Worm (Caenorhabditis elegans): Measurements from ENCODE around the gene pals-33.

pals-33 gene

DNA sequence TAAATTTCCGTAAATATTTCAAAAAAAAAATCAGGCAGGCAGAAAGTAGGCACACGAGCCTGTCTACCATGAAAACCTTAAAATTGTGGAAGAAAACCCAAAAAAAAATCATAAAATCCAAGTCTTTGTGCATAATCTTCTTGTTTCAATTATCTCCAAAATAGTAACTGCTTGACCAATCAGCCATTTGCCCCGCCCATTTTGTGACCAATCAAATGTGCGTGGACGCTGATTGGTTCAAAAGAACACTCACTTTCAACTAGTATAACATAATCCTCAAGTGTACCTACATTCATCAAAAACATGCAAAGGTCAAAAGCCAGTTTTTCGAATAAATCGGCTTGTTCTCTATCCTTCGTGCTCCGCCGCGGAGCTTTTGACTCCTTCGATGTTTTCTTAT is 5.3 kb downstream of the pals-33 start:
- TF ChIP-seq hnd-1 (tag; optimal IDR thresholded peaks at IDR 0.05) (no peak), B0310.2 (tag; optimal IDR thresholded peaks at IDR 0.05) (no peak), F13C5.2 (tag; optimal IDR thresholded peaks at IDR 0.05) (no peak), ama-1 (optimal IDR thresholded peaks at IDR 0.05) (no peak), pes-1 (GFP tag; IDR thresholded peaks at IDR 0.05) (no peak)

DNA sequence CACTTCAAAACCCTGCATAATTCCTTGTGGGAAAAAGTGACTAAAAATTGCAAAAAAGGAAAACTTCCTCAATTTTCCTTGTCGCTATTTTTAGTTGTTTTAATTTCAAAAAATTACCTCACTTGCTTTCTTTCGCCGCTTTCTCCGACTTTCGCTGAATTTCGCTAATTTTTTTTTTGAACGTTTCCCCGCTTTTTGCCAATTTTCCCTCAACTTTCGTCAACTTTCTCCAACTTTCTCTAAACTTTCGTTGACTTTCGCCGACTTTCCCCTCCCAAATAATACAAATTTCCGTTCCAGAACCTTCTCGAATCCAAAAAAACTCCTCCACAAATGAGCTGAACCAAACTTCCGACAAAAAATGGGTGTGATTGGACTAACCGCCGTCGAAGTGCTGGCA is 9.4 kb downstream of the pals-33 start, which contains the start of gene W08A12.3:
TSS of gene W08A12.3 (plus strand) at position 301 of the 400 bp plus-strand sequence.
- TF ChIP-seq ceh-36 (tag; optimal IDR thresholded peaks at IDR 0.05) (no peak), tbx-37 (GFP tag; conservative IDR thresholded peaks at IDR 0.05) (no peak), ets-7 (tag; optimal IDR thresholded peaks at IDR 0.05) (no peak), B0310.2 (tag; optimal IDR thresholded peaks at IDR 0.05) (no peak), pes-1 (GFP tag; IDR thresholded peaks at IDR 0.05) (no peak), hnd-1 (tag; optimal IDR thresholded peaks at IDR 0.05) (no peak), F13C5.2 (tag; optimal IDR thresholded peaks at IDR 0.05) (no peak), ama-1 (optimal IDR thresholded peaks at IDR 0.05) (no peak), flt-1 (GFP tag; IDR thresholded peaks at IDR 0.05) (no peak), hmg-4 (GFP tag; optimal IDR thresholded peaks at IDR 0.05) (no peak), ceh-13 (GFP tag; optimal IDR thresholded peaks at IDR 0.05) (no peak), sea-1 (GFP tag; conservative IDR thresholded peaks at IDR 0.05) (no peak)

DNA sequence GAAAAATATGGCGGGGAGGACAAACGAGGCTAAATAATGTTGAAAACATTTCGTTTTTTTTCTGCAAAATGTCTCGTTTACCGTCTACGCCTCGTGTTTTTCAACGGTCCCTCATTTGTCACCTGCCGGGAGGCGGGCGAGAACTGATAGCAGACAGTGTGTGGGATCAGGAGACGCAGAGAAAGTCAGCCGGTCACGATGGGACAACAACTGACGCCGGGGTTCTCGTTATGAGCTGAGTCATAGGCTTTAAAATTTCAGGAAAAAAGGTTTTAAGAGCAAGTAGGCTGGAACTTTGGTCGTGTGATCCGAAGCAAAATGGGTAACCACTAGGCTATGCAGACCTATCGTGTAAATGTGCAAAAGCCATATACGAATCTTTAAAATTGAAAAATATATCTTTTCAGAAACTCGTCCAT is 12.6 kb downstream of the pals-33 start, which contains the start of gene W08A12.2:
TSS of gene W08A12.2 (minus strand) at position 103 of the 419 bp plus-strand sequence.
- TF ChIP-seq F13C5.2 (tag; optimal IDR thresholded peaks at IDR 0.05) (no peak), tra-4 (tag; optimal IDR thresholded peaks at IDR 0.05) (no peak), ets-7 (tag; optimal IDR thresholded peaks at IDR 0.05) (no peak), hmg-4 (GFP tag; optimal IDR thresholded peaks at IDR 0.05) (no peak), hnd-1 (tag; optimal IDR thresholded peaks at IDR 0.05) (no peak), tbx-11 (GFP tag; IDR thresholded peaks at IDR 0.05) (no peak), ceh-36 (tag; optimal IDR thresholded peaks at IDR 0.05) (no peak), hmbx-1 (tag; optimal IDR thresholded peaks at IDR 0.05) (no peak), sea-1 (GFP tag; conservative IDR thresholded peaks at IDR 0.05) (no peak), B0310.2 (tag; optimal IDR thresholded peaks at IDR 0.05) (no peak)

DNA sequence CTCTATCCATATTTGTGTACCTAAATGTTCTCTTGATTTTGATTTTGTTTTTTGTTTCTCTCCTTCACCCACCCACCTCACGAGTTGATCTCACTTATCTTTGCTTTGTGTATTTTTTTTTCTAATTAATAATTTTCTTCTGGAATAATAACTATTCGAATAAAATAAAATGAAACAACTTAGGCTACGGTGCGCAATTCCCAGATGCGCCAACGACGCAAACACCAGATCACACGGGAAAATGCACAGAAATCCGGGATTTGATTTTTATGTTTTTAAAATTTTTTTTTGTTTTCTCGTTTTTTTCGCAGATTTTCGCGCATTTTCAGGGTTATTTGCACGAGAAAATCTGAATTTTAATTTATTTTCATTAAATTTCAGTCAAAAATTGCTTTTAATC is 13.1 kb downstream of the pals-33 start:
- no peak for TF ChIP-seq sea-1 (GFP tag; conservative IDR thresholded peaks at IDR 0.05)
- TF ChIP-seq F13C5.2 (tag; optimal IDR thresholded peaks at IDR 0.05), result no peak
- TF ChIP-seq hmbx-1 (tag; optimal IDR thresholded peaks at IDR 0.05), result no peak

DNA sequence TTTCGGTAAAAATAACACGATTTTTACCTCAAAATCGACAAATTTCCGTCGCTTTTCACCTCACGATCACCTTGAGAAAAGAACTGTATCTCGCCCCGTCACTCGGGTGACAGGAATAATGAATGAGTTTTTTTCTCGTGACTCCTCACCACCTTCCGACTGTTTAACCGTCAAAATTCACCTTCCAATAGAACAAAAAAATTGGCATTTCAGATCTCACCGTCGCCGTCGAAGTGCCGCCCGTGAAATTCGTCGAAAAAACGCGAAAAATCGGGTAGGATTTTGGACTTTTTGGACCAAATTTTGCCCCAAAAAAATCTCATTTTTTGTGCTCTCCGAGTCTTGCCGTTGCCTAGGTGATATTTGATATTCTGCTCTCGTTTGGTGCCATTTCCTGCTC is 13.7 kb downstream of the pals-33 start, which contains the start of gene unc-132:
TSS of gene unc-132 (plus strand) at position 208 of the 400 bp plus-strand sequence.
- TF ChIP-seq ama-1 (optimal IDR thresholded peaks at IDR 0.05) (no peak), scrt-1 (GFP tag; IDR thresholded peaks at IDR 0.05) (no peak), tbx-37 (GFP tag; conservative IDR thresholded peaks at IDR 0.05) (no peak), hmbx-1 (tag; optimal IDR thresholded peaks at IDR 0.05) (no peak), ets-7 (tag; optimal IDR thresholded peaks at IDR 0.05) (no peak), hnd-1 (tag; optimal IDR thresholded peaks at IDR 0.05) (no peak), ceh-36 (tag; optimal IDR thresholded peaks at IDR 0.05) (no peak), tra-4 (tag; optimal IDR thresholded peaks at IDR 0.05) (no peak), F13C5.2 (tag; optimal IDR thresholded peaks at IDR 0.05) (no peak), tbx-11 (GFP tag; IDR thresholded peaks at IDR 0.05) (no peak), B0310.2 (tag; optimal IDR thresholded peaks at IDR 0.05) (no peak), sea-1 (GFP tag; conservative IDR thresholded peaks at IDR 0.05) (no peak), aly-1 (tag; optimal IDR thresholded peaks at IDR 0.05) (no peak)

DNA sequence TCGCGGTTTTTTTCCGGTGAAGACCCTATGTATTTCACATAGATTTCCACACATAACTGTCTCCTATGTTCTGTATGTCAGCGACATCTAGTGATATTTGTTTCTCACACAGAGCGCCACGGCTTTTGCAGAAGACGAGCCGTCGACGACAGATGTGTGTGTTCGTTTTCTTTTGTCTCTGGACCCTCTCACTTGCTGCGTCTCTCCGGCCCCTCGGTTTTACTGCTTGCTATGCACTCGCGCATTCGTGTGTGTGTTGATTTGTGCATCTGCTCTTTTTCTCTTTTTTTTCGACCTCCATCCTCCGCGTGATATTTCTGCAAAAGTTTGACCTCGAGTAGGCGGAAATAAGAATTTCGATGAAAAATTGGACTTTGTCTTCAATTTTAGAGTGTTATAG is 15.6 kb downstream of the pals-33 start:
- TF ChIP-seq hmg-4 (GFP tag; optimal IDR thresholded peaks at IDR 0.05), result no peak
- no peak for TF ChIP-seq tra-4 (tag; optimal IDR thresholded peaks at IDR 0.05)
- TF ChIP-seq ama-1 (optimal IDR thresholded peaks at IDR 0.05), result no peak
- no peak for TF ChIP-seq ets-7 (tag; optimal IDR thresholded peaks at IDR 0.05)
- no peak for TF ChIP-seq hmbx-1 (tag; optimal IDR thresholded peaks at IDR 0.05)
- no peak for TF ChIP-seq tbx-37 (GFP tag; conservative IDR thresholded peaks at IDR 0.05)
- TF ChIP-seq F13C5.2 (tag; optimal IDR thresholded peaks at IDR 0.05), result no peak
- no peak for TF ChIP-seq B0310.2 (tag; optimal IDR thresholded peaks at IDR 0.05)
- TF ChIP-seq aly-1 (tag; optimal IDR thresholded peaks at IDR 0.05), result no peak
- TF ChIP-seq sea-1 (GFP tag; conservative IDR thresholded peaks at IDR 0.05), result no peak
- TF ChIP-seq hnd-1 (tag; optimal IDR thresholded peaks at IDR 0.05), result no peak
- TF ChIP-seq scrt-1 (GFP tag; IDR thresholded peaks at IDR 0.05), result no peak
- TF ChIP-seq ceh-13 (GFP tag; optimal IDR thresholded peaks at IDR 0.05), result no peak
- no peak for TF ChIP-seq ceh-36 (tag; optimal IDR thresholded peaks at IDR 0.05)

DNA sequence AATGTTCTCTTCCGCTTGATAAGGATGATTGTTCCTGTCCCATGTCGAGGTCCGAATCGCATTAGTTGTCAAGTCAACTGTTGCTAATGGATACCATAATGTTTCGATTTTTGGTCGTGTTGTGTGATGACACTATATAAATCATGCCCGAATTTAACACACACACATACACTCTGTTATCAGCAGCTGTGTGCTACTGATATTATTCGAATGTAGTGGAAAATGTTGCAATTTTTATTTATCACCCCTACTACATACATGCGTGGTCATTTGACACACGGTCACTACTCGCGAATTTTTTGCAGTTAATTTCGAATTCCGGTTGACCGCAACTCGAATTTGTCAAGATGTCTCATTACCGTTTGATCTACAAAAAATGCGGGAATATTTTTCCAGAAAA is 19.4 kb downstream of the pals-33 start:
- TF ChIP-seq scrt-1 (GFP tag; IDR thresholded peaks at IDR 0.05), result no peak
- no peak for TF ChIP-seq tra-4 (tag; optimal IDR thresholded peaks at IDR 0.05)
- no peak for TF ChIP-seq ama-1 (optimal IDR thresholded peaks at IDR 0.05)
- no peak for TF ChIP-seq hnd-1 (tag; optimal IDR thresholded peaks at IDR 0.05)
- no peak for TF ChIP-seq F13C5.2 (tag; optimal IDR thresholded peaks at IDR 0.05)
- no peak for TF ChIP-seq ceh-13 (GFP tag; optimal IDR thresholded peaks at IDR 0.05)
- TF ChIP-seq hmbx-1 (tag; optimal IDR thresholded peaks at IDR 0.05), result no peak
- TF ChIP-seq hmg-4 (GFP tag; optimal IDR thresholded peaks at IDR 0.05), result no peak
- no peak for TF ChIP-seq flt-1 (GFP tag; IDR thresholded peaks at IDR 0.05)
- no peak for TF ChIP-seq B0310.2 (tag; optimal IDR thresholded peaks at IDR 0.05)

DNA sequence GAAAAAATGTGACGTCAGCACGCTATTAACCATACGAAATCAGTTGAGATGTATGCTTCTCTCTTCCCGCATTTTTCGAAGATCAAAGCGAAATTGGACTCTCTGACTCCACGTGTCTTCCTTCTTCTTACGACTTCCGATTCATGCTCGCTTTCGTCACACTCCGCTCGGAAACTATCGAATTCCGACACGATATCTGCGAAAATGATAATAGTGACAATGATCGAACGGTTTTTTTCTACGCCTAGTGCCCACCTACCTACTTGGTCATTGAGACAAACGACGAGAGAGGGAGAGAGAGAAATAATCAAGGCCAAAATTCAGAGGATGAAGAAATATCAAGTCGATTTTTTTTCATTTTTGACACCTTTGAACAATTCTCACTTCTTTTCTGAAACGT is 20.5 kb downstream of the pals-33 start:
- TF ChIP-seq sea-1 (GFP tag; conservative IDR thresholded peaks at IDR 0.05) (no peak), hnd-1 (tag; optimal IDR thresholded peaks at IDR 0.05) (no peak), B0310.2 (tag; optimal IDR thresholded peaks at IDR 0.05) (no peak), ama-1 (optimal IDR thresholded peaks at IDR 0.05) (no peak), pes-1 (GFP tag; IDR thresholded peaks at IDR 0.05) (no peak), ceh-36 (tag; optimal IDR thresholded peaks at IDR 0.05) (no peak), hmg-4 (GFP tag; optimal IDR thresholded peaks at IDR 0.05) (no peak), flt-1 (GFP tag; IDR thresholded peaks at IDR 0.05) (no peak), tbx-37 (GFP tag; conservative IDR thresholded peaks at IDR 0.05) (no peak), scrt-1 (GFP tag; IDR thresholded peaks at IDR 0.05) (no peak), F13C5.2 (tag; optimal IDR thresholded peaks at IDR 0.05) (no peak), tra-4 (tag; optimal IDR thresholded peaks at IDR 0.05) (no peak)
